Worm (Caenorhabditis elegans) whole organism, L4/young adult: ENCODE data around the gene gnrr-3.

ENCODE experiments used
- W03F9.2 ChIP-seq: fragments of 150-350 bp; optimal IDR thresholded peaks from 2 replicates; lab custom pipeline; 2014; ENCODE audit warnings: missing biosample characterization, missing genetic modification characterization
- dao-5 ChIP-seq: sonication (generic microtip); optimal IDR thresholded peaks from 2 replicates; lab custom pipeline; 2016; ENCODE audit warnings: missing genotype, missing genetic modification characterization, moderate library complexity, missing compliant biosample characterization
- him-1 ChIP-seq: sonication (generic microtip); optimal IDR thresholded peaks from 2 replicates; lab custom pipeline; 2016; ENCODE audit warnings: missing genotype, missing genetic modification reagents, missing genetic modification characterization, missing compliant biosample characterization

The gnrr-3 gene

DNA sequence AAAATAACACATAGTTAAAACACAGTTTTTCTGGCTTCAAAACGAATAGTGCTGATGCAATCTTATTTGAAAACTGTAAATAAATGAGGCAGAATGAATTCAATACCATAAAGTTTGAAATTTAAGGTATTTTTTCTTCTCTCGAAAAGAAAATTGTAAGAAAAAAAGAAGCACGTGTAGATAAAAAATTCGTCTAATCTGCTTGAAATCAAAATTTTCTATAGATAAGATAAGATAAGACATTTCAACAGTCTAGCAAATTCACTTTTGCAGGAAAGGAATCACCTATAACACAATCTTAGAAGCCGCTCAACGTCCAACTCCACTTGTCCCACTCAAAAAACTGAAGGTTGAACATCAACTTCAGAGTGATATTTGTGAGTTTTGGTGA lies 5.1 kb downstream of the gnrr-3 start:
- no peak for TF ChIP-seq W03F9.2 (tag; lab: Kevin White, UChicago)
- TF ChIP-seq him-1 (tag; lab: Kevin White, UChicago), result no peak
- no peak for TF ChIP-seq dao-5 (tag; lab: Kevin White, UChicago)

- TF ChIP-seq dao-5 (tag; lab: Kevin White, UChicago), result no peak
- TF ChIP-seq him-1 (tag; lab: Kevin White, UChicago), result no peak
- no peak for TF ChIP-seq W03F9.2 (tag; lab: Kevin White, UChicago)
Observed at ce11 chrX:10058332-10058731, 9.1 kb downstream of the gnrr-3 start, which contains the start of gene ZC373.2. TSS of gene ZC373.2 (minus strand) at chrX:10058432.

ce11 chrX:10060475-10061011 lies 11.3 kb downstream of the gnrr-3 start, which contains the start of gene ZC373.3:
TSS of gene ZC373.3 (plus strand) at chrX:10060525.
- TF ChIP-seq dao-5 (tag; lab: Kevin White, UChicago) (no peak), him-1 (tag; lab: Kevin White, UChicago) (no peak), W03F9.2 (tag; lab: Kevin White, UChicago) (no peak)

DNA sequence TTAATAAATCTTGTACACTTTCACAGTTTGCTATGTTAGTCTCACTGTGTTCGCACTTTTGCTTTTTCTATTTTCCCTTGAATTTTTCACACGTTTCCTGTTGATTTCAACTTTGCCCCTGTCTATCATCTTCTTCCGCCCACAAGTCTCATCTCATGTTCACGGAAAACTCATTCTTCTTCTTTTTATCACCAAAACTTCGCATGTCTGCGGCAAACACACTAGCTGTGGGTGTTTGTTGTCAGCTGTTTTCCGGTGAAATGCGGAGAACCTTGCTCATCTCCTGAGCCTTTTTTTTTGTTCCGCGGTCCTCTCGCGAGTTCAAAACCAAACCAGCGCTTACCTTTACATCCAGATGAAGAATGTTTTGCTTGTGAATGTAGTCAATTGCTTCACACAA lies 19.2 kb downstream of the gnrr-3 start:
- TF ChIP-seq W03F9.2 (tag; lab: Kevin White, UChicago) (no peak), dao-5 (tag; lab: Kevin White, UChicago) (no peak), him-1 (tag; lab: Kevin White, UChicago) (no peak)

DNA sequence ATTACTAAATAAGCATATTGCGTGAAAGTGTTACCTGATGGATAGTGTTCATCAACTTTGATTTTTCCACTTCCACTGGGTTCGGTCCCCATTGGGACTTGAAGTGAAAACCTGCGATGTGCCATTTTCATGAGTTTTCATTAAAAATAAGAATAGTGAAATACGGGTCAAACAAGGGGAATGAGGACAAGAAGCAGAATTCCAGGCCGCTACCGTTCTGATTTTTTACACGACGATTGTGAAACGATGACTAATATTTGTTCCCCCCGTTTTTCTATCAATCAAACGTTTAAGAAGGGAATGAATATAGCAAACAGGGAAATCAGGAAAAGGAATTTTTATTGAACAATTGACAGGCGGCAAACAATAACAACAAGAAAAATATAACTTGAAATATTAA lies 20.4 kb downstream of the gnrr-3 start, which contains the start of gene mlck-1:
mlck-1 (minus strand) TSS at position 101 of the 400 bp plus-strand sequence.
- TF ChIP-seq dao-5 (tag; lab: Kevin White, UChicago) (no peak), W03F9.2 (tag; lab: Kevin White, UChicago) (no peak), him-1 (tag; lab: Kevin White, UChicago) (no peak)

- no peak for TF ChIP-seq dao-5 (tag; lab: Kevin White, UChicago)
- TF ChIP-seq W03F9.2 (tag; lab: Kevin White, UChicago), result no peak
- no peak for TF ChIP-seq him-1 (tag; lab: Kevin White, UChicago)
Observed at ce11 chrX:10074233-10074632, 25.0 kb downstream of the gnrr-3 start, which contains the start of gene ZC373.5. TSS of gene ZC373.5 (minus strand) at chrX:10074391.

DNA sequence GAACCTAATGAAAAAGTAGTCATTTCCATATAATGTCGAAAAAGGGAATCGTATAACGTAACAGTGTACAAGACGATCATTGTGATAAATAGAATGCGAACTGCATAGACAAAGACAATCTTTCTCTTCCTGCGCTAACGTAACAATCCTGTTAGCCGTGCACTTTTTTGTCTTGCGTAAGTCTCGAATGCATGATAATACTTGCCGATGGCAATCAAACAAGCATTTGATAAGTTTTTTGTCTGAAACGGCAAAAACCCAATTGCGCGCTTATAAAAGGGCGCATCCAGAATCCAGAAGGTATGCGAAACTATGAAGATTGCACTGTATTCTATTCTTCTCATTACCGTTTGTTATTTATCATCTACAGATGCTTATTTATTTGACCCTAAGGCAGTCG lies 25.7 kb downstream of the gnrr-3 start, which contains the start of gene dao-4:
dao-4 (plus strand) TSS at position 301 of the 400 bp plus-strand sequence.
- TF ChIP-seq dao-5 (tag; lab: Kevin White, UChicago) (no peak), him-1 (tag; lab: Kevin White, UChicago) (no peak)

ce11 chrX:10076334-10076733 lies 27.1 kb downstream of the gnrr-3 start:
- TF ChIP-seq W03F9.2 (tag; lab: Kevin White, UChicago) (no peak), dao-5 (tag; lab: Kevin White, UChicago) (no peak), him-1 (tag; lab: Kevin White, UChicago) (no peak)

DNA sequence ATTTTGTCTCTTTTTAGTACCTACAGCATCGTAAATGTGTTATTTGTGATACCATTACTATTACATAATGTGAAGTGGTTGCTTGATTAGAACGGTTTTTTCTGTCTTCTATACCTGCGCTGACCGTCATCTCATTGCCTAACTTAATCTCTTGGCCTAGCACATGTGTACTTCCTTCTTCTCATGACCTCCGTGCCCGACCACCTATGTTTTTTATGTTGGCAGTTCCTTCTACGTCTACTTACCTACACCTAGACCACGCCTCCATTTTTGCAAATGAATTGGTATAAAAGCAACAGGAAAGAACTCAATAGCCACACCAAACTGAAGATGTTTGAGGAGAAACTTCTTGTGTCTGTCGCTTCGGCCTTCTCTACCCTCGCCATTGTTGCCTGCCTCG lies 28.0 kb downstream of the gnrr-3 start, which contains the start of gene col-176:
col-176 (plus strand) TSS at position 301 of the 400 bp plus-strand sequence.
- TF ChIP-seq dao-5 (tag; lab: Kevin White, UChicago), result no peak
- no peak for TF ChIP-seq him-1 (tag; lab: Kevin White, UChicago)
- TF ChIP-seq W03F9.2 (tag; lab: Kevin White, UChicago), result no peak

DNA sequence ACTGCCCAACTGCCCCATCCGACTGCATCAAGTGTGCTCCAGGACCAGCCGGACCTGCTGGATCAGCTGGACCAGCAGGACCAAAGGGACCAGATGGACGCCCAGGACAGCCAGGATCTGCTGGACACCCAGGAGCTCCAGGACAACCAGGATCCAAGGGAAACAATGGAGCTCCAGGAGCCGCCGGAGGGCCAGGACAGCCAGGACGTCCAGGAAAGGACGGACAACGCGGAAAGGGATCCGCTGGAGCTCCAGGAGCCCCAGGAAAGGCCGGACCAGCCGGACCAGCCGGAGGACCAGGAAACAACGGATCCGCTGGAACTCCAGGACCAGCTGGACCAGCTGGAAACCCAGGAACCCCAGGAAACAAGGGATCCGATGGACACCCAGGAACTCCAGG lies 28.8 kb downstream of the gnrr-3 start:
- TF ChIP-seq him-1 (tag; lab: Kevin White, UChicago) (no peak), W03F9.2 (tag; lab: Kevin White, UChicago) (no peak), dao-5 (tag; lab: Kevin White, UChicago) (no peak)

DNA sequence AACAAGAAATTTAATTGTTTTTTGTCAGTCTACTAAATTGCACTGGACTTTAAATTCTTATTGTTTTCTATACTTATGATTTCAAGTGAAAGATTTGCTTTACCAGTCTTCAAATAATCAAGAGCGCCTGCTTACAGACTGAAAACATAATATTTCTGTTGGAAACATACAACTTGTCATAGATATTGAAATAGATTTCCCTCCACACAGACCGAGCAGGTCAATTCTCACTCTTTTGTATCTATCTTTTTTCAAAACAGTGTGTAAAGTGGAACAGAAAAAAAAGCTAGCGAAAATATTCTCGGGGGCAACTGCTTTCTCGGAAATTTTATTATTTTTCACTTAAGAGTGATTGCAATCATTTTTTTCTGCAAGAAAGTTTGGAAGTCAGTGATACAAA lies 29.4 kb downstream of the gnrr-3 start:
- TF ChIP-seq W03F9.2 (tag; lab: Kevin White, UChicago) (no peak), him-1 (tag; lab: Kevin White, UChicago) (no peak), dao-5 (tag; lab: Kevin White, UChicago) (no peak)

DNA sequence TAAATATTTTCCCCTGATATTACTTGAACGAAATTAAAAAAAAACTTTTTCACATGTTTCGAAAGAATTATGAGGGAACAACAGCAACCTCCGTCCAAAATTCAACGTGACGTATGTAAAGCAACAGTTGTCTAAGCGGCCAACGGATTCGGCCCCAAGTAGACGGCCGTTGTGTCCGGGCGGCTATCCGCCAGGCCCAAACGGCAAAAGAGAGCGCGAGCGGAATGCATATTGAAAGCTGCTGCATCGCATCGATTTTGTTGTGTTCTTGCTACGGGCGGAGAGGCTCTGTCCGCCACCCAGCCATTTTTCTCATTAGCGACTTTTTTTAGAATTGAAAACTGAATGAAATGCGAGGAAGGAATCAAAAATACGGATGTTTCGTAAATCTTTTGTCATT lies 30.0 kb downstream of the gnrr-3 start:
- no peak for TF ChIP-seq dao-5 (tag; lab: Kevin White, UChicago)
- no peak for TF ChIP-seq him-1 (tag; lab: Kevin White, UChicago)
- TF ChIP-seq W03F9.2 (tag; lab: Kevin White, UChicago), result no peak

DNA sequence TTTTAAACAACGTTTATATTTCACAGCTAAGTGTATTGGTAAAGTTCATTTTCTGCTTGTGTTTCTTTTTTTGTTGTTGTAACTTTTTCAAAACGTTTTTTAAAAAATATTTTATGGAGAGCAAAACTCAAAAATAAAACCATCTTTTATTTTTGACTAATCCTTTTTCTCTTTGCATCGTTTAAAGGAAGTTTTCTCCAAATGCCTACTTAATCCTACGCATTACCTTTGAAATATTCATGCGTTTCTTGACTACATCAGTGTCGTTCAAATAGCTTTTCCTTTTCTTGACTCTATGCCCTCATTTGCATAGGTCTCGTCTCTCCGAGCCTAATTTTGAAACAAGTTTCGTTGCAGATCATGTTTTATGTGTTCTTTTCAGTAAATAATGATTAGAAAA lies 31.8 kb downstream of the gnrr-3 start:
- TF ChIP-seq W03F9.2 (tag; lab: Kevin White, UChicago), result no peak

DNA sequence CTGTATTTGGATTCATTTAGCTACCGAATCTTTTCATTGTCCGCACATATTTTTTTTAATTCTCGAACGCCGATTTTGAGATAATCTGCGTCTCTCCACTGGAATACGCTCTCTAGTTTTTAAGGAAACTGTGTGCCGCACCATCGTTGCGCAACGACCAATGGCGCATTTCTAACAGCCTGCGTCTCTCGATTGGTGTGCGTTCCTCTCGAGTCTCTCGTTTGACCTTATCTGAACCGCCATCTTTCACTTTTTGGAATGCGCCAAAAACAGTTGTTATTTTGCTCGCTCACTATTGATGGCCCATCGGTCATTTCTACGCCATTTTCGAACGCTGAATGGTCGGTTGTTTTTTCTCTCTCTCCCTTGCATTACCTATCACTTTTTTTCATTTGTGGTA lies 34.0 kb downstream of the gnrr-3 start:
- TF ChIP-seq him-1 (tag; lab: Kevin White, UChicago) (no peak), dao-5 (tag; lab: Kevin White, UChicago) (no peak), W03F9.2 (tag; lab: Kevin White, UChicago) (no peak)
